Fruit fly (Drosophila melanogaster) whole organism, embryonic: Measurements from ENCODE around the gene Appl.

Experiments used
- Asciz ChIP-seq: fragments of 200-800 bp; sonication (Bioruptor generic); optimal IDR thresholded peaks from 2 replicates; lab custom pipeline; 2017; ENCODE audit warnings: missing biosample characterization, mild to moderate bottlenecking, missing genetic modification characterization, missing genetic modification reagents
- CG10979 ChIP-seq: fragments of 200-800 bp; sonication (Bioruptor generic); optimal IDR thresholded peaks from 2 replicates; lab custom pipeline; 2018; ENCODE audit warnings: missing biosample characterization, mild to moderate bottlenecking, missing genetic modification characterization, moderate library complexity
- CG11504 ChIP-seq: fragments of 200-800 bp; sonication (Bioruptor generic); optimal IDR thresholded peaks from 3 replicates; lab custom pipeline; 2019; ENCODE audit warnings: missing biosample characterization, mild to moderate bottlenecking, missing genetic modification characterization, moderate library complexity
- CG12942 ChIP-seq: fragments of 200-800 bp; sonication (Bioruptor generic); optimal IDR thresholded peaks from 3 replicates; lab custom pipeline; 2016; ENCODE audit warnings: missing biosample characterization, missing genetic modification characterization
- CG14860 ChIP-seq: fragments of 200-800 bp; sonication (Bioruptor generic); IDR thresholded peaks from 3 replicates; pipeline ENCODE4 v1.3.6; 2022; ENCODE audit warnings: missing biosample characterization, missing genetic modification characterization; ENCODE audit not compliant: partially characterized antibody
- CG16863 ChIP-seq: fragments of 200-800 bp; sonication (Bioruptor generic); optimal IDR thresholded peaks from 3 replicates; lab custom pipeline; 2016; ENCODE audit warnings: missing biosample characterization, missing genetic modification characterization
- CG17359 ChIP-seq: fragments of 200-800 bp; sonication (Bioruptor generic); optimal IDR thresholded peaks from 3 replicates; lab custom pipeline; 2018; ENCODE audit warnings: missing biosample characterization, mild to moderate bottlenecking, missing genetic modification characterization, moderate library complexity
- CG2116 ChIP-seq: fragments of 200-800 bp; sonication (Bioruptor generic); optimal IDR thresholded peaks from 3 replicates; lab custom pipeline; 2018; ENCODE audit warnings: missing biosample characterization, mild to moderate bottlenecking, missing genetic modification characterization
- CG33213 ChIP-seq: fragments of 200-800 bp; sonication (Bioruptor generic); optimal IDR thresholded peaks from 3 replicates; lab custom pipeline; 2016; ENCODE audit warnings: missing biosample characterization, missing genetic modification characterization
- CG34376 ChIP-seq: fragments of 200-800 bp; sonication (Bioruptor generic); optimal IDR thresholded peaks from 2 replicates; lab custom pipeline; 2018; ENCODE audit warnings: missing biosample characterization, mild to moderate bottlenecking, missing genetic modification characterization
- CG4617 ChIP-seq: fragments of 200-800 bp; sonication (Bioruptor generic); optimal IDR thresholded peaks from 3 replicates; lab custom pipeline; 2016; ENCODE audit warnings: missing biosample characterization, missing genetic modification characterization, borderline replicate concordance
- CG4820 ChIP-seq: fragments of 200-800 bp; sonication (Bioruptor generic); optimal IDR thresholded peaks from 3 replicates; lab custom pipeline; 2016; ENCODE audit warnings: missing biosample characterization, missing genetic modification characterization
- CG6175 ChIP-seq: fragments of 200-800 bp; sonication (Bioruptor generic); IDR thresholded peaks from 3 replicates; pipeline ENCODE4 v1.3.6; 2022; ENCODE audit warnings: missing biosample characterization, missing genetic modification characterization
- CG6854 ChIP-seq: fragments of 200-800 bp; sonication (Bioruptor generic); optimal IDR thresholded peaks from 3 replicates; lab custom pipeline; 2017; ENCODE audit warnings: missing biosample characterization, mild to moderate bottlenecking, missing genetic modification characterization
- CTCF ChIP-seq: fragments of 200-800 bp; sonication (Bioruptor generic); optimal IDR thresholded peaks from 2 replicates; lab custom pipeline; 2017; ENCODE audit warnings: missing biosample characterization, mild to moderate bottlenecking, missing genetic modification characterization, moderate library complexity
- Camta ChIP-seq: fragments of 200-800 bp; sonication (Bioruptor generic); optimal IDR thresholded peaks from 2 replicates; lab custom pipeline; 2016; ENCODE audit warnings: missing biosample characterization, missing genetic modification characterization
- Deaf1 ChIP-seq: fragments of 200-800 bp; optimal IDR thresholded peaks from 3 replicates; lab custom pipeline; 2019; ENCODE audit warnings: missing biosample characterization, mild to moderate bottlenecking, missing genetic modification characterization, moderate library complexity
- Dfd ChIP-seq, 2 experiments: fragments of >200 bp; optimal IDR thresholded peaks; 2 replicates each; lab custom pipeline; 2017; ENCODE audit warnings: missing biosample characterization in 2 of 2, missing genetic modification characterization in 2 of 2
- Dref ChIP-seq: fragments of 200-800 bp; sonication (Bioruptor generic); IDR thresholded peaks from 2 replicates; pipeline ENCODE4 v1.3.6; 2022; ENCODE audit warnings: missing biosample characterization, missing genetic modification characterization
- Fer1 ChIP-seq: fragments of 200-800 bp; sonication (Bioruptor generic); optimal IDR thresholded peaks from 2 replicates; lab custom pipeline; 2017; ENCODE audit warnings: missing biosample characterization, mild to moderate bottlenecking, missing genetic modification characterization
- Lim3 ChIP-seq: fragments of 200-800 bp; sonication (Bioruptor generic); IDR thresholded peaks from 2 replicates; pipeline ENCODE4 v1.3.6; 2022; ENCODE audit warnings: missing biosample characterization, missing genetic modification characterization
- MESR4 ChIP-seq: fragments of 200-800 bp; sonication (Bioruptor generic); optimal IDR thresholded peaks from 2 replicates; lab custom pipeline; 2018; ENCODE audit warnings: missing biosample characterization, mild to moderate bottlenecking, missing genetic modification characterization, moderate library complexity
- Med ChIP-seq: fragments of 200-800 bp; sonication (Bioruptor generic); peaks from one replicate; lab custom pipeline; 2016; ENCODE audit warnings: missing biosample characterization, missing genetic modification characterization, mild to moderate bottlenecking, inconsistent platforms, moderate library complexity
- Oli ChIP-seq: fragments of 200-800 bp; sonication (Bioruptor generic); optimal IDR thresholded peaks from 2 replicates; lab custom pipeline; 2018; ENCODE audit warnings: missing biosample characterization, mild to moderate bottlenecking, missing genetic modification characterization, moderate library complexity
- Poxn ChIP-seq: fragments of 200-800 bp; sonication (Bioruptor generic); IDR thresholded peaks from 2 replicates; pipeline ENCODE4 v1.3.6; 2022; ENCODE audit warnings: missing biosample characterization, missing genetic modification characterization
- Stat92E ChIP-seq, 3 experiments: fragments of >200 bp in 2 of 3; fragments of 200-800 bp in 1 of 3; sonication (Bioruptor generic) in 1 of 3; optimal IDR thresholded peaks; 2 replicates each; lab custom pipeline; 2017 to 2019; ENCODE audit warnings: missing biosample characterization in 3 of 3, missing genetic modification characterization in 3 of 3, mild to moderate bottlenecking in 1 of 3, moderate library complexity in 1 of 3
- Usf ChIP-seq: fragments of 200-800 bp; sonication (Bioruptor generic); optimal IDR thresholded peaks from 2 replicates; lab custom pipeline; 2017; ENCODE audit warnings: missing genotype, missing biosample characterization, missing genetic modification characterization
- Xbp1 ChIP-seq: fragments of 200-800 bp; sonication (Bioruptor generic); optimal IDR thresholded peaks from 3 replicates; lab custom pipeline; 2016; ENCODE audit warnings: missing biosample characterization, mild to moderate bottlenecking, missing genetic modification characterization
- YL-1 ChIP-seq: fragments of 200-800 bp; sonication (Bioruptor generic); optimal IDR thresholded peaks from 3 replicates; lab custom pipeline; 2017; ENCODE audit warnings: missing biosample characterization, mild to moderate bottlenecking, missing genetic modification characterization
- ara ChIP-seq: fragments of 200-800 bp; sonication (Bioruptor generic); IDR thresholded peaks from 2 replicates; pipeline ENCODE4 v1.3.6; 2022; ENCODE audit warnings: missing biosample characterization, missing genetic modification characterization
- ase ChIP-seq: fragments of 200-800 bp; sonication (Bioruptor generic); IDR thresholded peaks from 3 replicates; pipeline ENCODE4 v1.3.6; 2022; ENCODE audit warnings: missing biosample characterization, missing genetic modification characterization
- az2 ChIP-seq: fragments of 200-800 bp; sonication (Bioruptor generic); optimal IDR thresholded peaks from 3 replicates; lab custom pipeline; 2016; ENCODE audit warnings: missing biosample characterization, missing genetic modification characterization
- cad ChIP-seq: fragments of >200 bp; optimal IDR thresholded peaks from 2 replicates; lab custom pipeline; 2017; ENCODE audit warnings: missing biosample characterization, missing genetic modification characterization
- cg ChIP-seq: fragments of 200-800 bp; sonication (Bioruptor generic); optimal IDR thresholded peaks from 3 replicates; lab custom pipeline; 2019; ENCODE audit warnings: missing biosample characterization, mild to moderate bottlenecking, missing genetic modification characterization, moderate library complexity
- chn ChIP-seq: fragments of 200-800 bp; sonication (Bioruptor generic); optimal IDR thresholded peaks from 2 replicates; lab custom pipeline; 2016; ENCODE audit warnings: missing biosample characterization, missing genetic modification characterization
- crp ChIP-seq, 2 experiments: fragments of 200-800 bp; sonication (Bioruptor generic); optimal IDR thresholded peaks; 2 replicates in 1 of 2; 3 replicates in 1 of 2; lab custom pipeline; 2017; ENCODE audit warnings: missing biosample characterization in 2 of 2, missing genetic modification characterization in 2 of 2, mild to moderate bottlenecking in 1 of 2, moderate library complexity in 1 of 2
- cwo ChIP-seq: fragments of 200-800 bp; sonication (Bioruptor generic); optimal IDR thresholded peaks from 3 replicates; lab custom pipeline; 2017; ENCODE audit warnings: missing biosample characterization, missing genetic modification characterization, mild to moderate bottlenecking, moderate library complexity, missing genetic modification reagents
- da ChIP-seq: fragments of 200-800 bp; sonication (Bioruptor generic); optimal IDR thresholded peaks from 2 replicates; lab custom pipeline; 2016; ENCODE audit warnings: missing biosample characterization, missing genetic modification characterization
- ewg ChIP-seq: fragments of 200-800 bp; sonication (Bioruptor generic); optimal IDR thresholded peaks from 3 replicates; lab custom pipeline; 2017; ENCODE audit warnings: mild to moderate bottlenecking, missing biosample characterization, missing genetic modification reagents, missing genetic modification characterization
- fd64A ChIP-seq: fragments of 200-800 bp; sonication (Bioruptor generic); optimal IDR thresholded peaks from 3 replicates; lab custom pipeline; 2018; ENCODE audit warnings: missing biosample characterization, mild to moderate bottlenecking, missing genetic modification characterization
- gce ChIP-seq: fragments of 200-800 bp; sonication (Bioruptor generic); IDR thresholded peaks from 3 replicates; pipeline ENCODE4 v1.3.6; 2022; ENCODE audit warnings: missing biosample characterization, missing genetic modification characterization
- gsb-n ChIP-seq: fragments of 200-800 bp; sonication (Bioruptor generic); optimal IDR thresholded peaks from 3 replicates; lab custom pipeline; 2018; ENCODE audit warnings: missing biosample characterization, mild to moderate bottlenecking, missing genetic modification characterization
- knrl ChIP-seq: fragments of 200-800 bp; sonication (Bioruptor generic); IDR thresholded peaks from 3 replicates; pipeline ENCODE4 v1.3.6; 2022; ENCODE audit warnings: missing biosample characterization, missing genetic modification characterization; ENCODE audit not compliant: partially characterized antibody
- nerfin-1 ChIP-seq: fragments of 200-800 bp; sonication (Bioruptor generic); optimal IDR thresholded peaks from 3 replicates; lab custom pipeline; 2019; ENCODE audit warnings: missing biosample characterization, mild to moderate bottlenecking, missing genetic modification characterization, moderate library complexity
- oc ChIP-seq: fragments of 200-800 bp; sonication (Bioruptor generic); optimal IDR thresholded peaks from 2 replicates; lab custom pipeline; 2018; ENCODE audit warnings: missing biosample characterization, mild to moderate bottlenecking, missing genetic modification characterization, moderate library complexity
- pzg ChIP-seq: fragments of 200-800 bp; sonication (Bioruptor generic); optimal IDR thresholded peaks from 3 replicates; lab custom pipeline; 2018; ENCODE audit warnings: missing biosample characterization, mild to moderate bottlenecking, missing genetic modification characterization, moderate library complexity
- row ChIP-seq: fragments of 200-800 bp; sonication (Bioruptor generic); IDR thresholded peaks from 3 replicates; pipeline ENCODE4 v1.3.6; 2022; ENCODE audit warnings: missing biosample characterization, missing genetic modification characterization
- sd ChIP-seq: fragments of 200-800 bp; sonication (Bioruptor generic); optimal IDR thresholded peaks from 3 replicates; lab custom pipeline; 2018; ENCODE audit warnings: missing biosample characterization, mild to moderate bottlenecking, missing genetic modification characterization, moderate library complexity
- tio ChIP-seq: fragments of 200-800 bp; sonication (Bioruptor generic); optimal IDR thresholded peaks from 2 replicates; lab custom pipeline; 2017; ENCODE audit warnings: missing biosample characterization, missing genetic modification characterization, inconsistent platforms
- twi ChIP-seq: fragments of 200-800 bp; optimal IDR thresholded peaks from 2 replicates; lab custom pipeline; 2019; ENCODE audit warnings: missing biosample characterization, mild to moderate bottlenecking, missing genetic modification characterization, moderate library complexity

Appl gene

dm6 chrX:494607-495006 lies 35.7 kb upstream of the Appl start, which contains the start of gene CG17778 (continued):
- TF ChIP-seq CG4820 (GFP tag; lab: Kevin White, UChicago): no peak
- peak; percentile 33; the same call in 1 of the 3 replicates for TF ChIP-seq ase (GFP tag; lab: Robert Waterston, UW)
- no peak for TF ChIP-seq CG6854 (GFP tag; lab: Kevin White, UChicago)
- TF ChIP-seq fd64A: no peak
- TF ChIP-seq cwo (GFP tag; lab: Kevin White, UChicago): peak; percentile 2
- peak; percentile 55 for TF ChIP-seq sd (tag; lab: Kevin White, UChicago)
- TF ChIP-seq twi (tag; lab: Kevin White, UChicago): no peak
- no peak for TF ChIP-seq gsb-n (tag; lab: Kevin White, UChicago)
- peak; percentile 40 for TF ChIP-seq nerfin-1 (tag; lab: Kevin White, UChicago)
- no peak for TF ChIP-seq Dfd (GFP tag; optimal IDR thresholded peaks at IDR 0.05; lab: Kevin White, UChicago)
- no peak for TF ChIP-seq ara (GFP tag; lab: Robert Waterston, UW)
- TF ChIP-seq tio (GFP tag; lab: Kevin White, UChicago): no peak
- no peak for TF ChIP-seq Asciz

dm6 chrX:496326-496725 lies 34.0 kb upstream of the Appl start, which contains the start of gene svr:
Gene svr, plus strand, starts transcription at chrX:496446.
- TF ChIP-seq ara (GFP tag; lab: Robert Waterston, UW) (no peak), cad (GFP tag; lab: Kevin White, UChicago) (no peak), row (GFP tag; lab: Robert Waterston, UW) (0 out of 3 replicates have a peak, but pooled peaks have one; percentile 9), Fer1 (GFP tag; lab: Kevin White, UChicago) (no peak), crp (GFP tag; optimal IDR thresholded peaks at IDR 0.05; lab: Kevin White, UChicago) (peak in 1 of 2 experiments; percentile 56), YL-1 (GFP tag; lab: Kevin White, UChicago) (peak; percentile 35), CG12942 (GFP tag; lab: Kevin White, UChicago) (no peak), Med (peak; percentile 77), MESR4 (GFP tag; lab: Kevin White, UChicago) (peak; percentile 55), CG6175 (GFP tag; lab: Robert Waterston, UW) (no peak), Lim3 (GFP tag; lab: Robert Waterston, UW) (no peak), CG10979 (tag; lab: Kevin White, UChicago) (no peak), CG33213 (GFP tag; lab: Kevin White, UChicago) (no peak), CG34376 (GFP tag; lab: Kevin White, UChicago) (peak; percentile 9), Usf (no peak), az2 (GFP tag; lab: Kevin White, UChicago) (no peak), CG17359 (no peak), Poxn (GFP tag; lab: Robert Waterston, UW) (no peak), cg (GFP tag; lab: Kevin White, UChicago) (peak; percentile 78), chn (GFP tag; lab: Kevin White, UChicago) (no peak), CG11504 (tag; lab: Kevin White, UChicago) (peak; percentile 12), da (GFP tag; lab: Kevin White, UChicago) (no peak), Xbp1 (no peak), Deaf1 (tag; lab: Kevin White, UChicago) (peak; percentile 55), CG16863 (GFP tag; lab: Kevin White, UChicago) (no peak), pzg (peak; percentile 75), Camta (GFP tag; lab: Kevin White, UChicago) (no peak), gce (GFP tag; lab: Robert Waterston, UW) (no peak), Oli (tag; lab: Kevin White, UChicago) (no peak), CG4617 (GFP tag; lab: Kevin White, UChicago) (peak; percentile 58), Stat92E (GFP tag; optimal IDR thresholded peaks at IDR 0.05; lab: Kevin White, UChicago) (no peak), Dref (peak; percentile 40; the same call in 1 of the 2 replicates), ewg (GFP tag; lab: Kevin White, UChicago) (peak; percentile 10), CG14860 (GFP tag; lab: Robert Waterston, UW) (no peak), oc (no peak), knrl (GFP tag; lab: Robert Waterston, UW) (0 out of 3 replicates have a peak, but pooled peaks have one; percentile 27), CG2116 (GFP tag; lab: Kevin White, UChicago) (peak; percentile 12), CTCF (GFP tag; lab: Kevin White, UChicago) (peak; percentile 50)
